Worm (Caenorhabditis elegans): Measurements from ENCODE around the gene W03F9.11.
A peak's percentile ranks its signal among the peaks of the same experiment; 100 is the strongest.

W03F9.11 gene

DNA sequence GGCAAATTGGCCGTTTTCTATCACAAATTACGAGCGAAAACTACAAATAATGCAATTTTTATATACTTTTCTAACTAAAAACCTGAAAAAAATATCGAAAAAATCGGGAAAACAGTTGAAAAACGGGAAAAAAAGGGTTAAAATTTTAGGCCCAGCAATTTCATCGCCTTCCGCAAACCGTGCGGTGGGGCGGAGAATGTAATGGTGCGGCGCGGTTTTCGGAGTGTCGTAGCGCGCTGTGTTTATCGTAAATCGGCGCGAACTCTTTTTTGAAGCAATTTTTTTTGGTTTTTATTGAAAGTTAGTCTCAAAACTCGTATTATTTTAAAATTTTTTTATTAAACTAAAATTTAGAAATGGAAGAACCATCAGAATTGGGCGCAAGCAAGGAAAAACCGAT lies 36.7 kb downstream of the W03F9.11 start, which contains the start of gene picd-1 (continued):
- TF ChIP-seq nhr-80 (tag; optimal IDR thresholded peaks at IDR 0.05) (no peak), ceh-58 (GFP tag; IDR thresholded peaks at IDR 0.05) (no peak), dpl-1 (GFP tag; optimal IDR thresholded peaks at IDR 0.05) (peak; percentile 45), madf-6 (GFP tag; IDR thresholded peaks at IDR 0.05) (peak; percentile 22; the same call in 1 of the 2 replicates), lin-54 (GFP tag; optimal IDR thresholded peaks at IDR 0.05) (peak; percentile 51), T07F8.4 (tag; optimal IDR thresholded peaks at IDR 0.05) (no peak), nfyb-1 (GFP tag; IDR thresholded peaks at IDR 0.05) (0 out of 2 replicates have a peak, but pooled peaks have one; percentile 46), ztf-22 (GFP tag; optimal IDR thresholded peaks at IDR 0.05) (no peak), ZK185.1 (tag; optimal IDR thresholded peaks at IDR 0.05; ENCODE audit: poor library complexity, severe bottlenecking) (no peak), F33H1.4 (GFP tag; IDR thresholded peaks at IDR 0.05) (peak; percentile 24; the same call in 1 of the 2 replicates), efl-1 (GFP tag; optimal IDR thresholded peaks at IDR 0.05) (peak; percentile 68), hmg-1.2 (GFP tag; IDR thresholded peaks at IDR 0.05) (peak; percentile 21; the same call in 1 of the 2 replicates), attf-5 (GFP tag; optimal IDR thresholded peaks at IDR 0.05) (peak; percentile 65)

DNA sequence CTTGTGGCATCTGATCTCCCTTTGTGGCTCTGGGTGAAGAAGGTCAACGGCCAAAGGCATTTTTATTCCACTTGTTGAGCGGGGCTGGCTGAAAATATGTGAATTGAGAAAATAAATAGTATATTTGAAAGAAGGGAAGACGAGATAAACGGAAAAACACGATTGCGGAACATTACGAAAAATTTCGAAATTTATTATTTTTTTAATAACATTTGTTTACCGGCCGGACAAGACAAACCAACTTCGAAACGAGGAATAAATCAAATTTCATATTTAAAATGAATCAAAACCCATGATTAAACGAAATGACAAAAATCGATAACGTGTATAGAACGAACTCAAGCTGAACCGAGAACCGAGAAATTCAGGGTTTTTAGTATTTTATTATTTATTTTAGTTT lies 37.2 kb downstream of the W03F9.11 start, which contains the start of gene rps-27:
TSS of gene rps-27 (minus strand) at position 101 of the 400 bp plus-strand sequence.
- TF ChIP-seq madf-10 (tag; optimal IDR thresholded peaks at IDR 0.05) (no peak), ztf-18 (tag; optimal IDR thresholded peaks at IDR 0.05) (no peak), F37B4.10 (GFP tag; IDR thresholded peaks at IDR 0.05) (no peak), bed-2 (GFP tag; IDR thresholded peaks at IDR 0.05) (no peak), hlh-12 (tag; optimal IDR thresholded peaks at IDR 0.05) (no peak), hmg-1.2 (GFP tag; IDR thresholded peaks at IDR 0.05) (no peak), mes-4 (tag; optimal IDR thresholded peaks at IDR 0.05) (no peak), nhr-120 (GFP tag; IDR thresholded peaks at IDR 0.05) (no peak), F33H1.4 (GFP tag; IDR thresholded peaks at IDR 0.05) (no peak), die-1 (tag; optimal IDR thresholded peaks at IDR 0.05) (no peak), gei-17 (GFP tag; optimal IDR thresholded peaks at IDR 0.05) (no peak), lag-1 (GFP tag; IDR thresholded peaks at IDR 0.05) (no peak), F52B5.7 (tag; optimal IDR thresholded peaks at IDR 0.05) (no peak), hrde-1 (tag; optimal IDR thresholded peaks at IDR 0.05; ENCODE audit: borderline replicate concordance) (no peak), rcor-1 (GFP tag; IDR thresholded peaks at IDR 0.05) (no peak), aptf-3 (GFP tag; IDR thresholded peaks at IDR 0.05) (no peak)

DNA sequence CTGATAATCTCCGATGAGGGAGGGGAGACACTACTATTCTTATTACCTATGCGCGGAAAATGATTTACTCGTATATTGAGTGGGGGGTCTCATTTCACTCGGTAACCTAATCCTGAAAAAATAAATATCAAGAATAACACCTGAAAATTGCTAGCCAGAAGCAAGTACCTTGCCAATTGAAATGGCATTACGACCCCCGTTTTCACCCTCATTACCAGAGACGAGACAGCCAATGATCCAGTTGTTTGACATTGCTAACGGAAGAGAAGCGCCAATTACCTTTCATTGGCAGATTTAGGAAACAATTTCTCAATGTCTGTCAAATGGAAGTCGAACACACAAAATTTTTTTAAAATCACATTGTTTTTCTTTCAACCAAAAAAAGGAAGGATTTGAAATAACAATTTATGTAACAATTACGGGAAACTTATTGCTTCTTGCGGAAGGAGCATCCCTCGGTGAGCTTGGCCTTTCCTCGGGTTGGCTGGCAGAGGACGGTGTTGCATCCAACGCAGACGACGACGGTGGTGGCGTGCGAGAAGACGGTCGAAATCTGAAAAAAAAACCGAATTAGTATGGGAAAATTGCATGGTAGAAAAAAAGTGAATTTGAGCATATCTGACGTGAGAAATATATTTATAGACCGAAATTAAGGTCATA lies 38.0 kb downstream of the W03F9.11 start:
- TF ChIP-seq repo-1 (tag; optimal IDR thresholded peaks at IDR 0.05) (peak; percentile 1), Y53G8AR.9 (GFP tag; conservative IDR thresholded peaks at IDR 0.05) (peak; percentile 81), B0336.3 (GFP tag; IDR thresholded peaks at IDR 0.05) (peak; percentile 95), attf-3 (GFP tag; conservative IDR thresholded peaks at IDR 0.05) (0 out of 2 replicates have a peak, but pooled peaks have one; percentile 22), nhr-27 (tag; optimal IDR thresholded peaks at IDR 0.05) (peak; percentile 32), ekl-4 (GFP tag; IDR thresholded peaks at IDR 0.05) (peak; percentile 90), lin-54 (GFP tag; optimal IDR thresholded peaks at IDR 0.05) (peak; percentile 76), B0019.2 (GFP tag; conservative IDR thresholded peaks at IDR 0.05) (no peak), bed-2 (GFP tag; IDR thresholded peaks at IDR 0.05) (no peak), Y56A3A.18 (GFP tag; IDR thresholded peaks at IDR 0.05) (peak; percentile 79), athp-1 (tag; optimal IDR thresholded peaks at IDR 0.05) (peak; percentile 32), attf-6 (GFP tag; IDR thresholded peaks at IDR 0.05) (peak; percentile 78; the same call in 1 of the 2 replicates), snpc-1.3 (tag; optimal IDR thresholded peaks at IDR 0.05; ENCODE audit: insufficient read depth) (peak; percentile 34), hrde-1 (tag; optimal IDR thresholded peaks at IDR 0.05; ENCODE audit: borderline replicate concordance) (peak; percentile 36), mel-28 (tag; optimal IDR thresholded peaks at IDR 0.05; ENCODE audit: borderline replicate concordance) (no peak), D2030.7 (GFP tag; IDR thresholded peaks at IDR 0.05) (peak; percentile 27; the same call in 1 of the 2 replicates), hsf-1 (GFP tag; IDR thresholded peaks at IDR 0.05) (peak; percentile 80), cebp-1 (GFP tag; IDR thresholded peaks at IDR 0.05) (no peak), cebp-1 (tag; optimal IDR thresholded peaks at IDR 0.05) (peak; percentile 29), egl-44 (GFP tag; IDR thresholded peaks at IDR 0.05) (peak; percentile 51; the same call in 1 of the 2 replicates), Y95B8A.8 (GFP tag; IDR thresholded peaks at IDR 0.05) (no peak)
